Worm (Caenorhabditis elegans) whole organism, young adult: ENCODE measurements around the gene npl-4.1.

Experiments used
- F10E7.11 ChIP-seq: sonication (generic microtip); optimal IDR thresholded peaks from 2 replicates; lab custom pipeline; 2017; ENCODE audit warnings: mild to moderate bottlenecking, missing genetic modification characterization, moderate library complexity, missing compliant biosample characterization
- F57A8.1 ChIP-seq: fragments of 200-800 bp; sonication (Bioruptor generic); optimal IDR thresholded peaks from 2 replicates; lab custom pipeline; 2018; ENCODE audit warnings: mild to moderate bottlenecking, missing genetic modification characterization, moderate library complexity, missing compliant biosample characterization
- T26A5.8 ChIP-seq: sonication (generic microtip); optimal IDR thresholded peaks from 2 replicates; lab custom pipeline; 2016; ENCODE audit warnings: missing genetic modification characterization, missing compliant biosample characterization
- Y53F4B.3 ChIP-seq: fragments of 200-800 bp; sonication (Bioruptor generic); IDR thresholded peaks from 2 replicates; pipeline ENCODE4 v1.3.6; 2022; ENCODE audit warnings: missing genetic modification reagents, missing genetic modification characterization, missing compliant biosample characterization
- Y95B8A.8 ChIP-seq: fragments of 200-800 bp; sonication (Bioruptor generic); IDR thresholded peaks from 2 replicates; pipeline ENCODE4 v1.3.6; 2022; ENCODE audit warnings: missing genetic modification reagents, missing genetic modification characterization, missing compliant biosample characterization
- ZK185.1 ChIP-seq: sonication (generic microtip); optimal IDR thresholded peaks from 2 replicates; lab custom pipeline; 2016; ENCODE audit warnings: mild to moderate bottlenecking, missing genetic modification characterization, missing compliant biosample characterization; ENCODE audit not compliant: poor library complexity, severe bottlenecking
- aptf-2 ChIP-seq: fragments of 200-800 bp; sonication (Bioruptor generic); conservative IDR thresholded peaks from 2 replicates; pipeline ENCODE4 v1.3.6; 2022; ENCODE audit warnings: missing genetic modification reagents, missing genetic modification characterization, missing compliant biosample characterization
- athp-1 ChIP-seq: sonication (generic microtip); optimal IDR thresholded peaks from 2 replicates; lab custom pipeline; 2017; ENCODE audit warnings: mild to moderate bottlenecking, missing genetic modification characterization, missing compliant biosample characterization
- attf-3 ChIP-seq: fragments of 200-800 bp; sonication (Bioruptor generic); conservative IDR thresholded peaks from 2 replicates; pipeline ENCODE4 v1.3.6; 2022; ENCODE audit warnings: missing genetic modification reagents, missing genetic modification characterization, missing compliant biosample characterization
- attf-5 ChIP-seq: fragments of 200-800 bp; sonication (Bioruptor generic); optimal IDR thresholded peaks from 2 replicates; lab custom pipeline; 2018; ENCODE audit warnings: mild to moderate bottlenecking, missing genetic modification characterization, missing compliant biosample characterization
- ceh-27 ChIP-seq: fragments of 200-800 bp; sonication (Bioruptor generic); optimal IDR thresholded peaks from 2 replicates; lab custom pipeline; 2018; ENCODE audit warnings: mild to moderate bottlenecking, missing genetic modification characterization, moderate library complexity, missing compliant biosample characterization
- ceh-79 ChIP-seq: sonication (generic microtip); optimal IDR thresholded peaks from 2 replicates; lab custom pipeline; 2017; ENCODE audit warnings: mild to moderate bottlenecking, missing genetic modification characterization, missing compliant biosample characterization
- die-1 ChIP-seq: sonication (generic microtip); optimal IDR thresholded peaks from 2 replicates; lab custom pipeline; 2016; ENCODE audit warnings: missing genotype, mild to moderate bottlenecking, missing genetic modification characterization, missing compliant biosample characterization
- efl-1 ChIP-seq: fragments of 150-350 bp; optimal IDR thresholded peaks from 2 replicates; lab custom pipeline; 2014; ENCODE audit warnings: missing biosample characterization, missing genetic modification reagents, missing genetic modification characterization
- egl-44 ChIP-seq: fragments of 200-800 bp; sonication (Bioruptor generic); IDR thresholded peaks from 2 replicates; pipeline ENCODE4 v1.3.6; 2022; ENCODE audit warnings: missing genetic modification reagents, missing genetic modification characterization, missing compliant biosample characterization
- egrh-3 ChIP-seq: fragments of 200-800 bp; sonication (Bioruptor generic); IDR thresholded peaks from 2 replicates; pipeline ENCODE4 v1.3.6; 2022; ENCODE audit warnings: missing genetic modification reagents, missing genetic modification characterization, missing compliant biosample characterization
- hmg-1.2 ChIP-seq: fragments of 200-800 bp; sonication (Bioruptor generic); IDR thresholded peaks from 2 replicates; pipeline ENCODE4 v1.3.6; 2022; ENCODE audit warnings: missing genetic modification reagents, missing genetic modification characterization, missing compliant biosample characterization
- let-526 ChIP-seq: fragments of 200-800 bp; sonication (Bioruptor generic); IDR thresholded peaks from 2 replicates; pipeline ENCODE4 v1.3.6; 2022; ENCODE audit warnings: missing genetic modification reagents, missing genetic modification characterization, missing compliant biosample characterization
- let-607 ChIP-seq, 2 experiments: fragments of 200-800 bp in 1 of 2; sonication (Bioruptor generic) in 1 of 2; sonication (generic microtip) in 1 of 2; optimal IDR thresholded peaks; 2 replicates each; lab custom pipeline; 2016 to 2018; ENCODE audit warnings: mild to moderate bottlenecking in 2 of 2, missing compliant biosample characterization in 2 of 2, missing genetic modification characterization in 2 of 2, moderate library complexity in 2 of 2, missing genotype in 1 of 2
- lin-35 ChIP-seq, 3 experiments: fragments of 150-350 bp in 2 of 3; sonication (generic microtip) in 1 of 3; optimal IDR thresholded peaks; 2 replicates each; lab custom pipeline; 2014 to 2018; ENCODE audit warnings: missing biosample characterization in 3 of 3, missing genetic modification characterization in 3 of 3, missing genetic modification reagents in 3 of 3
- lir-1 ChIP-seq: fragments of 200-800 bp; sonication (Bioruptor generic); conservative IDR thresholded peaks from 2 replicates; pipeline ENCODE4 v1.3.6; 2022; ENCODE audit warnings: missing genetic modification reagents, missing genetic modification characterization, missing compliant biosample characterization
- lsl-1 ChIP-seq: fragments of 200-800 bp; sonication (Bioruptor generic); optimal IDR thresholded peaks from 2 replicates; lab custom pipeline; 2018; ENCODE audit warnings: mild to moderate bottlenecking, missing genetic modification characterization, moderate library complexity, missing compliant biosample characterization
- lsy-27 ChIP-seq: sonication (generic microtip); optimal IDR thresholded peaks from 2 replicates; lab custom pipeline; 2017; ENCODE audit warnings: missing genetic modification characterization, mild to moderate bottlenecking, missing compliant biosample characterization, antibody characterized with exemption, missing genotype, borderline replicate concordance; ENCODE audit not compliant: insufficient read depth
- madf-3 ChIP-seq: fragments of 200-800 bp; sonication (Bioruptor generic); IDR thresholded peaks from 2 replicates; pipeline ENCODE4 v1.3.6; 2022; ENCODE audit warnings: missing genetic modification reagents, missing genetic modification characterization, missing compliant biosample characterization
- madf-6 ChIP-seq: fragments of 200-800 bp; sonication (Bioruptor generic); IDR thresholded peaks from 2 replicates; pipeline ENCODE4 v1.3.6; 2022; ENCODE audit warnings: missing genetic modification reagents, missing genetic modification characterization, missing compliant biosample characterization
- madf-8 ChIP-seq: fragments of 200-800 bp; sonication (Bioruptor generic); conservative IDR thresholded peaks from 2 replicates; pipeline ENCODE4 v1.3.6; 2022; ENCODE audit warnings: missing genetic modification reagents, missing genetic modification characterization, missing compliant biosample characterization
- mxl-1 ChIP-seq: sonication (generic microtip); optimal IDR thresholded peaks from 2 replicates; lab custom pipeline; 2016; ENCODE audit warnings: missing genetic modification characterization, missing compliant biosample characterization
- pbrm-1 ChIP-seq: fragments of 200-800 bp; sonication (Bioruptor generic); IDR thresholded peaks from 2 replicates; pipeline ENCODE4 v1.3.6; 2022; ENCODE audit warnings: missing genetic modification reagents, missing genetic modification characterization, missing compliant biosample characterization
- pha-4 ChIP-seq: fragments of 150-350 bp; sonication (generic microtip); optimal IDR thresholded peaks from 2 replicates; lab custom pipeline; 2014; ENCODE audit warnings: missing biosample characterization, missing genetic modification reagents, missing genetic modification characterization
- rcor-1 ChIP-seq: fragments of 200-800 bp; sonication (Bioruptor generic); IDR thresholded peaks from 2 replicates; pipeline ENCODE4 v1.3.6; 2022; ENCODE audit warnings: missing genetic modification reagents, missing genetic modification characterization, missing compliant biosample characterization
- rpc-1 ChIP-seq, 2 experiments: fragments of 150-350 bp in 1 of 2; sonication (generic microtip) in 1 of 2; optimal IDR thresholded peaks; 2 replicates each; lab custom pipeline; 2014 to 2018; ENCODE audit warnings: missing biosample characterization in 1 of 2, missing genetic modification characterization in 1 of 2, missing genetic modification reagents in 1 of 2, missing genotype in 1 of 2
- snpc-1.1 ChIP-seq: sonication (generic microtip); optimal IDR thresholded peaks from 2 replicates; lab custom pipeline; 2017; ENCODE audit warnings: missing genetic modification characterization, mild to moderate bottlenecking, missing compliant biosample characterization, antibody characterized with exemption, moderate library complexity, missing genotype, missing genetic modification reagents; ENCODE audit not compliant: insufficient read depth
- snpc-3.4 ChIP-seq: sonication (generic microtip); optimal IDR thresholded peaks from 2 replicates; lab custom pipeline; 2017; ENCODE audit warnings: missing genetic modification characterization, mild to moderate bottlenecking, missing compliant biosample characterization, antibody characterized with exemption, moderate library complexity, missing genotype, missing genetic modification reagents
- sptf-2 ChIP-seq: fragments of 200-800 bp; sonication (Bioruptor generic); optimal IDR thresholded peaks from 2 replicates; lab custom pipeline; 2018; ENCODE audit warnings: mild to moderate bottlenecking, missing genetic modification characterization, missing compliant biosample characterization
- unc-130 ChIP-seq: sonication (generic microtip); optimal IDR thresholded peaks from 2 replicates; lab custom pipeline; 2016; ENCODE audit warnings: missing genetic modification reagents, missing genetic modification characterization, missing compliant biosample characterization
- zfh-2 ChIP-seq: fragments of 200-800 bp; sonication (Bioruptor generic); conservative IDR thresholded peaks from 2 replicates; pipeline ENCODE4 v1.3.6; 2022; ENCODE audit warnings: missing genetic modification reagents, missing genetic modification characterization, missing compliant biosample characterization
- ztf-18 ChIP-seq: sonication (generic microtip); optimal IDR thresholded peaks from 2 replicates; lab custom pipeline; 2016; ENCODE audit warnings: missing genotype, mild to moderate bottlenecking, missing genetic modification characterization, missing compliant biosample characterization

The npl-4.1 gene

DNA sequence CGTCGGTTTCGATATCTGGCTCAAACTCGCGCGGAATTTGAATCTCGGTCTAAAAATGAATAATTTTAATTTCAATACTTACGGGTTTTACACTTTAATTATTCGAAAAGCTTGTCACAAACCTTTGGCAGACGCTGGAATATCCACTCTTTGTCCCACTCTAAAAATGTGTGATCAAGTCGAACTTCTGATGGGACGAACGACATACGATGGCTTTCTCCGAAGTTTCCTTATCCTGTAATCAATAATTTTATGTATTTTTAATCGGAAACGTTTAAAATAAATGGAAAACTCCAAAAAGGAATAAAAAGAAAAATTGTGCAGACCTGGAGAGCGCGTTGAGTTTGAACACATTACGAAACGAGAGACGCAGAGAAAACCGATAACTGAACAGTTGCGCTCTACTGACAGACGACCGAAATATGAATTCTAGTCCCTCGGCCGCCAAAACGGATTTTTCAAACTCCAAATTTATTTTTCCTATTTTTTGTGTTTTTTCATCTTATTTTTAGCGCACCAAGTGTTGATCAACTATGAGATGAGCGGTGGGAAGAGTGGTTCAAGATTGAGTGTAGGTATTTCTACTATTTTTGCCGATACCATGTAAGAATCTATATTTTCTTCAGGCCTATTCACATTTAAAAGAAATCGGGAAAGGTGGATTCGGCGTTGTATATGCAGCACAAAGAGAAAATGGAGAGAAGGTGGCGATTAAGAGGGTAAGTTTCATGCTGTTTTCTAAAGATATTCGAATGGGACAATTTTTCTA is 18.3 kb downstream of the npl-4.1 start, which contains the start of the genes sam-4, F59E12.17 and zyg-1 (continued):
- no peak for TF ChIP-seq rpc-1 (optimal IDR thresholded peaks at IDR 0.05; lab: Kevin White, UChicago)
- no peak for TF ChIP-seq rpc-1 (tag; optimal IDR thresholded peaks at IDR 0.05; lab: Kevin White, UChicago)
- peak; percentile 67; the same call in 1 of the 2 replicates for TF ChIP-seq madf-3
- TF ChIP-seq efl-1 (GFP tag; lab: Kevin White, UChicago): peak; percentile 76
- peak; percentile 71 for TF ChIP-seq madf-6 (GFP tag; lab: Robert Waterston, UW)
- TF ChIP-seq attf-3 (GFP tag; lab: Robert Waterston, UW): peak; percentile 53
- TF ChIP-seq pbrm-1 (GFP tag; lab: Robert Waterston, UW): peak; percentile 21; the same call in 1 of the 2 replicates
- 0 out of 2 replicates have a peak, but pooled peaks have one; percentile 35 for TF ChIP-seq let-526 (GFP tag; lab: Robert Waterston, UW)
- peak in 1 of 3 experiments; percentile 64 for TF ChIP-seq lin-35 (GFP tag; optimal IDR thresholded peaks at IDR 0.05; lab: Kevin White, UChicago)
- peak; percentile 64 for TF ChIP-seq ceh-27 (GFP tag; lab: Kevin White, UChicago)
- peak; percentile 74 for TF ChIP-seq snpc-3.4 (tag; lab: Kevin White, UChicago)
- peak; percentile 85 for TF ChIP-seq attf-5 (GFP tag; lab: Kevin White, UChicago)
- TF ChIP-seq mxl-1 (tag; lab: Kevin White, UChicago): no peak
- peak; percentile 82 for TF ChIP-seq hmg-1.2
- TF ChIP-seq F57A8.1: no peak
- peak; percentile 53 for TF ChIP-seq egrh-3 (GFP tag; lab: Robert Waterston, UW)
- TF ChIP-seq madf-8 (GFP tag; lab: Robert Waterston, UW): peak; percentile 34
- 0 out of 2 replicates have a peak, but pooled peaks have one; percentile 42 for TF ChIP-seq Y95B8A.8 (GFP tag; lab: Robert Waterston, UW)
- no peak for TF ChIP-seq F10E7.11 (tag; lab: Kevin White, UChicago)
- TF ChIP-seq egl-44: 0 out of 2 replicates have a peak, but pooled peaks have one; percentile 23
- no peak for TF ChIP-seq sptf-2 (GFP tag; lab: Kevin White, UChicago)
- TF ChIP-seq ztf-18 (tag; lab: Kevin White, UChicago): peak; percentile 39
- peak; percentile 63 for TF ChIP-seq lsl-1 (GFP tag; lab: Kevin White, UChicago)
- 0 out of 2 replicates have a peak, but pooled peaks have one; percentile 8 for TF ChIP-seq lir-1
- peak; percentile 13; the same call in 1 of the 2 replicates for TF ChIP-seq rcor-1 (GFP tag; lab: Robert Waterston, UW)
- no peak for TF ChIP-seq pha-4 (tag; lab: Kevin White, UChicago)
- TF ChIP-seq athp-1: peak; percentile 7
- TF ChIP-seq unc-130 (GFP tag; lab: Kevin White, UChicago): peak; percentile 67
- TF ChIP-seq Y53F4B.3 (GFP tag; lab: Robert Waterston, UW): no peak
- TF ChIP-seq ZK185.1 (tag; lab: Kevin White, UChicago): peak; percentile 46
- TF ChIP-seq lsy-27 (tag; lab: Kevin White, UChicago): no peak

DNA sequence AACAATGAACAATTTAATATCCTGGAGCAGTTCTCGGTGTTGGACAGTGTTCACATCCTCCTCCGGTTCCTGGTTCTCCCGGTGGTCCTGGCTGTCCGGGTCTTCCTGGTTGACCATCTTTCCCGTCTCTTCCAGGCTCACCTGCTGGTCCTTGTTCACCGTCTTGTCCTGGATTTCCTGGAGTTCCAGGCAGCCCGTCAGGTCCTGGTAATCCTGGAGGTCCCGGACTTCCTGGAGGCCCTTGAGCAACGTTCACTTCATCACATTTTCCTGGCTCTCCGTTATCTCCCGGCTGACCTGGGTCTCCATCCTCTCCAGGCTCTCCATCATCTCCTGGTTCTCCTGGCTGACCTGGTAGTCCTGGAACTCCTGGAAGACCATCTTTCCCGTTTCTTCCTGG is 20.3 kb downstream of the npl-4.1 start:
- TF ChIP-seq egrh-3 (GFP tag; lab: Robert Waterston, UW) (peak; percentile 64; the same call in 1 of the 2 replicates), zfh-2 (GFP tag; lab: Robert Waterston, UW) (peak; percentile 85), T26A5.8 (tag; lab: Kevin White, UChicago) (no peak), hmg-1.2 (no peak), ceh-79 (tag; lab: Kevin White, UChicago) (no peak), ZK185.1 (tag; lab: Kevin White, UChicago) (no peak), aptf-2 (GFP tag; lab: Robert Waterston, UW) (no peak), pbrm-1 (GFP tag; lab: Robert Waterston, UW) (no peak), die-1 (tag; lab: Kevin White, UChicago) (no peak), madf-8 (GFP tag; lab: Robert Waterston, UW) (no peak), snpc-1.1 (tag; lab: Kevin White, UChicago) (no peak), ztf-18 (tag; lab: Kevin White, UChicago) (no peak), let-607 (tag; optimal IDR thresholded peaks at IDR 0.05; lab: Kevin White, UChicago) (no peak)
